Worm (Caenorhabditis elegans): ENCODE measurements around the gene C02F5.14.

The C02F5.14 gene

DNA sequence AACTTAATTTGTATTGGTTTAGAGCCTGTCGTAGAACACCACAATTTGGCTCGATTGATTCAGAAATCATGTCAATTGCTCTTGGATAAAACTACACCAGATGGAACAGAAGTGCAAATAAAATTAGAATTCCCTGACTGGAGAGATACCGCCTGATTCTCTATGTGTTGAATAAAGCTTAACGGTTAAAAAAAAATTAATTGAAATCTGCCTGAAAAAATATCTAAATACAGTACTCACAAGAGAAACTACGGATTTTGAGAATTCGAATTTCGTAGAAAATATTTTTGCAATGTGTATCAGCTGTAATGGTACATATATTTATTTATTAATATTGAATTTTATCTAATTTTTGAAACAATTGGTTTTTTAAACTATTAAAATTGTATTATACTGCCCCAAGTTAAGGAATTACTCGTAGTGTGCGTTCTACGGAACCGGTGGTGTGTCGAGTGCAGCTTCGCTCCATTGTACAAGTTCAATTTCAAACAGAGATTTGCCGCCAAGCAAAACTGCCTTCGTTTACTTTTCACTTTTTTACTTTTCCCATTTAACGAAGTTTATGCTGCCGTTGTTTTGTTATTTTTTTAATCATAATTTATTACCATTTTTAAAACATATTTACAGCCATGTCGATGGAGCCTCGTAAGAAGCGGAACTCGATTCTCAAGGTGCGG lies 14.8 kb upstream of the C02F5.14 start, which contains the start of gene knl-1 (continued):
- TF ChIP-seq lin-35 (GFP tag; optimal IDR thresholded peaks at IDR 0.05) (peak; percentile 77 to 94), swsn-7 (tag; optimal IDR thresholded peaks at IDR 0.05) (peak; percentile 17), jun-1 (tag; optimal IDR thresholded peaks at IDR 0.05) (no peak), tbx-2 (tag; optimal IDR thresholded peaks at IDR 0.05) (no peak), ets-5 (GFP tag; IDR thresholded peaks at IDR 0.05) (no peak), nhr-28 (tag; optimal IDR thresholded peaks at IDR 0.05) (no peak), unc-86 (tag; optimal IDR thresholded peaks at IDR 0.05) (no peak), nhr-71 (tag; optimal IDR thresholded peaks at IDR 0.05) (no peak), ceh-82 (tag; optimal IDR thresholded peaks at IDR 0.05) (peak in 1 of 3 experiments; percentile 61), skn-1 (tag; optimal IDR thresholded peaks at IDR 0.05) (peak; percentile 36), nhr-84 (tag; optimal IDR thresholded peaks at IDR 0.05) (no peak), pax-3 (tag; optimal IDR thresholded peaks at IDR 0.05) (no peak), tlp-1 (tag; optimal IDR thresholded peaks at IDR 0.05) (no peak), egl-27 (tag; optimal IDR thresholded peaks at IDR 0.05) (no peak), ces-1 (GFP tag; optimal IDR thresholded peaks at IDR 0.05) (no peak), hlh-4 (tag; optimal IDR thresholded peaks at IDR 0.05) (no peak), elt-3 (tag; optimal IDR thresholded peaks at IDR 0.05) (peak in 1 of 6 experiments; percentile 22), ztf-11 (tag; optimal IDR thresholded peaks at IDR 0.05) (no peak), rnt-1 (tag; optimal IDR thresholded peaks at IDR 0.05) (peak; percentile 65), unc-98 (GFP tag; IDR thresholded peaks at IDR 0.05) (no peak), lin-14 (GFP tag; optimal IDR thresholded peaks at IDR 0.05) (peak; percentile 46), sptf-1 (tag; optimal IDR thresholded peaks at IDR 0.05) (no peak), unc-62 (GFP tag; optimal IDR thresholded peaks at IDR 0.05) (no peak), fkh-4 (tag; optimal IDR thresholded peaks at IDR 0.05; ENCODE audit: borderline replicate concordance) (peak; percentile 5), alr-1 (tag; optimal IDR thresholded peaks at IDR 0.05; ENCODE audit: borderline replicate concordance) (no peak), lir-3 (tag; optimal IDR thresholded peaks at IDR 0.05; ENCODE audit: poor library complexity) (peak; percentile 36), fos-1 (tag; optimal IDR thresholded peaks at IDR 0.05) (no peak), dsc-1 (tag; optimal IDR thresholded peaks at IDR 0.05) (no peak), xbp-1 (tag; optimal IDR thresholded peaks at IDR 0.05) (peak; percentile 22), fkh-10 (GFP tag; optimal IDR thresholded peaks at IDR 0.05) (no peak), mdl-1 (tag; optimal IDR thresholded peaks at IDR 0.05) (no peak), nhr-11 (tag; optimal IDR thresholded peaks at IDR 0.05) (no peak), lin-39 (tag; optimal IDR thresholded peaks at IDR 0.05) (no peak), unc-30 (tag; optimal IDR thresholded peaks at IDR 0.05) (no peak), blmp-1 (tag; optimal IDR thresholded peaks at IDR 0.05) (peak; percentile 72), sup-37 (GFP tag; optimal IDR thresholded peaks at IDR 0.05) (no peak), nhr-20 (tag; optimal IDR thresholded peaks at IDR 0.05) (peak; percentile 27), fkh-8 (tag; optimal IDR thresholded peaks at IDR 0.05) (peak; percentile 19), mef-2 (tag; optimal IDR thresholded peaks at IDR 0.05) (no peak), ama-1 (optimal IDR thresholded peaks at IDR 0.05) (no peak), dpl-1 (GFP tag; optimal IDR thresholded peaks at IDR 0.05) (peak; percentile 80 to 89 (median 81)), ceh-90 (tag; optimal IDR thresholded peaks at IDR 0.05) (no peak), nhr-85 (tag) (peak; percentile 62), nhr-47 (tag; optimal IDR thresholded peaks at IDR 0.05) (no peak), hlh-17 (GFP tag; optimal IDR thresholded peaks at IDR 0.05; ENCODE audit: borderline replicate concordance) (no peak), pqm-1 (tag; optimal IDR thresholded peaks at IDR 0.05) (no peak), irx-1 (tag; optimal IDR thresholded peaks at IDR 0.05) (no peak), ceh-63 (GFP tag; optimal IDR thresholded peaks at IDR 0.05) (no peak), nhr-19 (GFP tag; conservative IDR thresholded peaks at IDR 0.05) (no peak), aha-1 (tag; optimal IDR thresholded peaks at IDR 0.05) (no peak), sox-4 (tag; optimal IDR thresholded peaks at IDR 0.05) (no peak), C16A3.4 (tag; optimal IDR thresholded peaks at IDR 0.05) (peak; percentile 82), zag-1 (tag; optimal IDR thresholded peaks at IDR 0.05) (no peak)

All from whole organism, L1 larva.